Worm (Caenorhabditis elegans) whole organism, dauer: ENCODE data around the gene gcy-12.

Experiments
- unc-62 ChIP-seq: sonication (generic microtip); optimal IDR thresholded peaks from 2 replicates; lab custom pipeline; 2017; ENCODE audit warnings: missing biosample characterization, missing genetic modification reagents, missing genetic modification characterization

The gcy-12 gene

ce11 chrII:5305121-5305520 is 6.7 kb upstream of the gcy-12 start:
- no peak for TF ChIP-seq unc-62

DNA sequence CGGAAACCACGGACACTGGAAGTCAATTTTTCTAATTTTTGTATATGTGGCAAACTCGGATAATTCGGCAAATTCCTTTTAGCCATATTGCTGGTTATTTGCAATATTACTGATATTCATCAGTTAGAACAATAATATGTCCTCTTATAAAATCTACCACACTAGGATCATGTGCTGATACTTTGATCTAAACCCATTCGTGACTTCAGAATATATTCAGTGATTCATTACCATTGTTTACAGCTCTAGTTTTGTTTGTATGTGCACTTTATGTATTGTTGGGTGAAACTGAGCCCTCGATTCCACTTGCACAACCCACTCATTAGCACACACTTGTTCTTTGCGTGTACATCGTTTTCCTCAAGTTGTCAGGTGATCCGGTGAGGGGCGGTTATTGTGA is 5.6 kb upstream of the gcy-12 start:
- TF ChIP-seq unc-62 = no peak

DNA sequence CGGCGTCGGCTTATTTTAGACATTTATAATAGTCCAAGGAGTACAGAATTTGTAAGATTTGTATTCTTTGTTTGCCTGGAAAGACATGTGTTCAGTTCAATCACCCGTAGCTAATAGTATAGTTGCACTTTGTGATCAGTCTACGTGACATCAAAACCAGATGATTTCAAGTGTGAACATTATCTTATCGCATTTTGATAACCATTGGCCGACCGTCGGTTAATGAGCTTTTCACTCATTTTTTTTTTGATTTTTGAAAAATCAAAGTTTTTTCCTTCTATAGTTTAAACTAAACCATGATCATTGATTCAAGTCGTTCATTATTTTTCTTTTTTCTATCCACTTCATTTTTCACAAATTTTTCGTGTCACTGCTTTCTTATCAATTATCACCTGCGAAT is 4.6 kb upstream of the gcy-12 start:
- no peak for TF ChIP-seq unc-62

DNA sequence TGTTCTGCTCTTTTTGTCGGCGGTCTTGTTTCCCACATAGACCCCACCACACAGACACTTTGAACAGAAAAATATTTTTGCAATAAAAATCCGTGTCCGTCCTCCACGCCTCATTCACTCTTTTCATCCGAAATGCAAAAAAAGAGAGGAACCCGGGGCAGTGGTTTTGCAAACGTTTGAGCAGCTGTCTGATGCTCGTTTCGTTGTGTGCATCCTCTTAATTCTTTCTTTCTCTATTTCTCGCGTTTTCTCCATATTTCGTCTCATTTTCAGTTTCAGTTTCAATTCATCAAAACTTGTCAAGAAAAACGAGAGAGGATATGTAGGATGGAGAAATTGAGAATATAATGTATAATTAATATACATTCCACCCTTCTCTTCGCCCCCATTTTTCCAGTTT is 2.9 kb upstream of the gcy-12 start:
- TF ChIP-seq unc-62 = no peak

ce11 chrII:5309720-5310119 is 2.1 kb upstream of the gcy-12 start:
- no peak for TF ChIP-seq unc-62

DNA sequence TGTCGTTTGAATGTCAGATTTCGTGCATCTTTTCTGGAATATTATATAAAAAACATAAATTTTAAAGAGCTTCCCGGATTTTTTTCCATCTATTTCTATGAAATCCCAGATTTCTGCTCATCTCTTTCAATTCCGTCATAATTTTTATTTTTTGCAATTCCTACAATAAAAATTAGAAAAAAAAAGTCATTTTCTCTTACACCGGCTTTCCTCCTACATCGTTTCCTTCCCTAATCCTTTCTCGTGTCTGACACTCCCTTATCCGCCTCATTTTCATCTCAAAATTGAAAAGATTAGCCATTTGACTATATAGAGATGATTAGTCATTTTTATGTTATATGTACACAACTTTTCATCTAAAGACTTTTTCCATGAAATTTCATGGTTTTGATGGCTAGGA is 1.1 kb upstream of the gcy-12 start:
- TF ChIP-seq unc-62 = no peak

ce11 chrII:5320205-5320951 is 8.5 kb downstream of the gcy-12 start:
- TF ChIP-seq unc-62 = no peak

ce11 chrII:5321718-5322286 is 10.0 kb downstream of the gcy-12 start:
- TF ChIP-seq unc-62 = no peak

DNA sequence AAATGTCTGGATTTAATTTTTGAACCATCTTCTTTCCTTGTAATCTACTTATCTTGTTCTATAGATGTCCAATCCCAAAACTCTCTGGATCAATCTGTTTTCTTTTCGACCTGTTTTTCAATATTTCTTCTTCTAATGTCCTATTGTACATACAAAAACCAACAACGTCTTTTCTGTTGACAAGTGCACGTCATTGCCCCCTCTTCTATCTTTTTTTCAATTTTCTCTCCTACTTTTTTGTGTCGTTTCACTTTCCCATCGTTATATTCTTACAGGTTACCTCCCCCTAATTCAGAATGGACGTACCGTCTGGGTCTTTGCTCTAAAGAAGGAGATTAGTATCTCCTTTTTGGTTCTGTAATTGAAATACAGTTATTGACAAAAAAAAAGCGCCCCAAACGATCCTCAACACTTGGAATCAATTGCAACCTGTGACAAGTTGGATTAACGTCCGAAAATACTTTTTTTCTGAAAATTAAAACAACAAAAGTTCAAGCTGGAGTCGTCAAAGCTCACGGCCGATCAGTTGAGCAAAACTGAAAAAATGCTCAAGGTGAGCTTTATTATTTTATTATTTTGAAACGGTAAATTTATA is 11.0 kb downstream of the gcy-12 start, which contains the start of gene vhp-1:
TSS of gene vhp-1 (plus strand) at position 545 of the 595 bp plus-strand sequence.
- no peak for TF ChIP-seq unc-62

- TF ChIP-seq unc-62 = no peak
Measured at ce11 chrII:5323773-5324172, 11.9 kb downstream of the gcy-12 start.

DNA sequence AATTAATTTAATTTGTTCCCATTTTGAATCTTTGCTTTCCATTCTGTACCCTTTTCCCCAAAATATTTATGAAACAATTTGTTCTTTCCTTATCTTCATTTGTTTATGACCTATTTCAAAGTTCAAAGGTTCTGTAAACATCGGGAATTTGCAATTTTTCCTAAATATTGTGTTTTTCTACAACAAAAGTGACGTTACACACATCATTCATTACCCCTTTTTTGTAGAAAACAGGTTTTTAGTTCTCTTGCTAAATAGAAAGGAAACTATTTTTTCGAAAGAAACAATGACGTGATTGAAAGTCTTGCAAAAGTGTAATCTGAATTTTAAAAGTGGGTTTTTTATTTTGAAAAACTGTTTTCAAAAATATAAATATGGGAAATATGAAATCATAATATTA is 12.8 kb downstream of the gcy-12 start:
- TF ChIP-seq unc-62 = no peak

ce11 chrII:5326024-5326627 is 14.3 kb downstream of the gcy-12 start:
- no peak for TF ChIP-seq unc-62

ce11 chrII:5326891-5327290 is 15.0 kb downstream of the gcy-12 start:
- no peak for TF ChIP-seq unc-62

DNA sequence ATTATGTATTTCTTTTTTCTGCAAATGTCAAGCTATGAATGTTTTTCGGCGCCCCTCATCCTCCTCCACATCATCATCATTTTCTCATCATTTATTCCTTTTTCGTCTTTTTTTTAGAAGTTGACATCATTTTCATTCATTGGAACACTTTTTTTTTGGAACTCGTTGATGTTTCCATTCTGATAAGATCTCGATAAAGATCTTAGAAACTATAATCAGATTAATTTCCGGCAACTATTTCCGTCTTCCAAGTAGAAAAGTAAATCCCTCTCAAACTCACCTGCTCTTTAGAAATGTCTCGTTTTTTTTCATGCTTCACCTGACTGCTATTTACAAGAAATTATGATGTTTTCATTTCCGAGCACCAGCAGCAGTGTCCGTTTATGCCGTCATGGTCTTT is 17.1 kb downstream of the gcy-12 start:
- TF ChIP-seq unc-62 = no peak

ce11 chrII:5330206-5330686 is 18.4 kb downstream of the gcy-12 start:
- TF ChIP-seq unc-62 = no peak

- TF ChIP-seq unc-62 = no peak
Measured at ce11 chrII:5331677-5332303, 19.9 kb downstream of the gcy-12 start.
